Worm (Caenorhabditis elegans) whole organism, midembryonic: ENCODE results near the gene rbm-28.

ENCODE experiments used
- T22C8.4 ChIP-seq: fragments of 200-800 bp; sonication (Bioruptor generic); IDR thresholded peaks from 2 replicates; pipeline ENCODE4 v1.3.6; 2022; ENCODE audit warnings: missing genetic modification characterization, missing compliant biosample characterization
- cog-1 ChIP-seq: sonication (generic microtip); optimal IDR thresholded peaks from 2 replicates; lab custom pipeline; 2016; ENCODE audit warnings: missing genetic modification characterization, missing compliant biosample characterization
- flt-1 ChIP-seq: fragments of 200-800 bp; sonication (Bioruptor generic); IDR thresholded peaks from 2 replicates; pipeline ENCODE4 v1.3.6; 2022; ENCODE audit warnings: missing genetic modification characterization, missing compliant biosample characterization
- klf-2 ChIP-seq: fragments of 200-800 bp; sonication (Bioruptor generic); conservative IDR thresholded peaks from 2 replicates; pipeline ENCODE4 v1.3.6; 2022; ENCODE audit warnings: missing genetic modification reagents, missing genetic modification characterization, missing compliant biosample characterization
- med-1 ChIP-seq: sonication (generic microtip); optimal IDR thresholded peaks from 2 replicates; lab custom pipeline; 2017; ENCODE audit warnings: missing genetic modification characterization, mild to moderate bottlenecking, missing compliant biosample characterization, antibody characterized with exemption, missing genetic modification reagents; ENCODE audit not compliant: insufficient read depth
- ref-1 ChIP-seq: fragments of 200-800 bp; sonication (Bioruptor generic); conservative IDR thresholded peaks from 2 replicates; pipeline ENCODE4 v1.3.6; 2022; ENCODE audit warnings: missing genetic modification reagents, missing genetic modification characterization, missing compliant biosample characterization
- tab-1 ChIP-seq: fragments of 200-800 bp; sonication (Bioruptor generic); IDR thresholded peaks from 2 replicates; pipeline ENCODE4 v1.3.6; 2022; ENCODE audit warnings: missing genetic modification characterization, missing compliant biosample characterization
- ztf-23 ChIP-seq: fragments of 200-800 bp; sonication (Bioruptor generic); IDR thresholded peaks from 2 replicates; pipeline ENCODE4 v1.3.6; 2022; ENCODE audit warnings: missing genetic modification reagents, missing genetic modification characterization, missing compliant biosample characterization
- ztf-29 ChIP-seq: fragments of 200-800 bp; sonication (Bioruptor generic); IDR thresholded peaks from 2 replicates; pipeline ENCODE4 v1.3.6; 2022; ENCODE audit warnings: missing genetic modification reagents, missing genetic modification characterization, missing compliant biosample characterization

The rbm-28 gene

DNA sequence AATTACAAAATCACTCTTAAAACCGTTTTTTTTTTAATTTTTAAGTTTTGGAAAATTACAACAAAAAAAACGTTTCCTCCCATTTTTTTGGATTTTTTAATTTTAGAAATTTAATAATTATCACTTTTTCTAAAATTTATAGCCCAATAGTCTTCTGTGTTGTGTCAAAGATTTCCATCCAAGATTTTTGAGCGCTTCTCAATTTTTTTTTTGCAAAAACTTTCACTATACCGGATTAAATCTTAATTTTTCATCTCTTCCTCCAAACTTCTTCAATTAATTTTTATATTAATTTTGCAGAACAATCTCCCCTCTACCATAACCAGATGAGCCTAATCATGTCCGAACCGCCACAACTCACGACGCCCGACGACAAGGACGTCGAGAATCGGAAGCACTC is 45.1 kb downstream of the rbm-28 start, which contains the start of gene cog-1:
Gene cog-1 (plus strand): TSS at position 301 of the 400 bp plus-strand sequence.
- TF ChIP-seq cog-1 (tag; lab: Kevin White, UChicago) = no peak
- TF ChIP-seq T22C8.4 (GFP tag; lab: Robert Waterston, UW) = no peak
- no peak for TF ChIP-seq tab-1 (GFP tag; lab: Robert Waterston, UW)
- TF ChIP-seq ref-1 (GFP tag; lab: Robert Waterston, UW) = no peak

DNA sequence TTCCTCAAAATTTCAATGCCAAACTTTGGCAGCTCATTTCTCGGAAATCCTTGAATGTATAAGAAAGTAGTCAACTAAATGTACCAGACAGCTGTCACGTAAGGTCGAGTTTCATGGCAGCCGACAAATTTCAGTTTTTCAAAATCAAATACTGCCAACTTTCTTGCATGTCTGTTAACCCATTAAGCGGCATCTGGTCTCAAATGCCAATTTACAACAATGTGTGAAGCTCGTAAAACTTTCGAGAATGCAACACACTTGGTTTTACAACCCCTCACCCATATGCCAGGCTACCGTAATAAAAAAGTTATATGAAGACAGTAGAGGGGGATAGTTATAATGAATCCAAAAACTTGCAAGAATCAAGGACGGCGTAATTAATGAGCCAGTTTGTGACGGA is 46.6 kb downstream of the rbm-28 start:
- TF ChIP-seq ztf-23 (GFP tag; lab: Robert Waterston, UW) (no peak), med-1 (GFP tag; lab: Kevin White, UChicago) (no peak), cog-1 (tag; lab: Kevin White, UChicago) (no peak), ref-1 (GFP tag; lab: Robert Waterston, UW) (no peak), tab-1 (GFP tag; lab: Robert Waterston, UW) (no peak)

DNA sequence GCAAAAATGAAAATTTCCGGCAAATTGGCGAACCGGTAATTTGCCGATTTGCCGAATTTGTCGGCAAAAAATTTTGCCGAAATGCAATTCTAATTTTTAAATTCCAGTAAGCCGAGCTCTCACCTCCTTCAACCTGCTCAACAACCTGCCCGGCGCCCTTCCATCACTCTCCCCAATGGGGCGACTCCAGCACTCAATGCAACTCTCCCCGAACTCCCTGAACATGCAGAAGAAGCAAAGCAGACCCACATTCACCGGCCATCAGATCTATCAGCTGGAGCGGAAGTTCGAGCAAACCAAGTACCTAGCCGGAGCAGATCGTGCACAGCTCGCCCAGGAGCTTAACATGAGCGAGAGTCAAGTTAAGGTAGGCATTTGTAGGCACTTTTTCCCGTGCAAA is 47.6 kb downstream of the rbm-28 start:
- TF ChIP-seq klf-2 (GFP tag; lab: Robert Waterston, UW) (no peak), ztf-23 (GFP tag; lab: Robert Waterston, UW) (no peak), flt-1 (GFP tag; lab: Robert Waterston, UW) (no peak), ref-1 (GFP tag; lab: Robert Waterston, UW) (no peak), T22C8.4 (GFP tag; lab: Robert Waterston, UW) (no peak), med-1 (GFP tag; lab: Kevin White, UChicago) (no peak), cog-1 (tag; lab: Kevin White, UChicago) (no peak), tab-1 (GFP tag; lab: Robert Waterston, UW) (no peak), ztf-29 (GFP tag; lab: Robert Waterston, UW) (no peak)

DNA sequence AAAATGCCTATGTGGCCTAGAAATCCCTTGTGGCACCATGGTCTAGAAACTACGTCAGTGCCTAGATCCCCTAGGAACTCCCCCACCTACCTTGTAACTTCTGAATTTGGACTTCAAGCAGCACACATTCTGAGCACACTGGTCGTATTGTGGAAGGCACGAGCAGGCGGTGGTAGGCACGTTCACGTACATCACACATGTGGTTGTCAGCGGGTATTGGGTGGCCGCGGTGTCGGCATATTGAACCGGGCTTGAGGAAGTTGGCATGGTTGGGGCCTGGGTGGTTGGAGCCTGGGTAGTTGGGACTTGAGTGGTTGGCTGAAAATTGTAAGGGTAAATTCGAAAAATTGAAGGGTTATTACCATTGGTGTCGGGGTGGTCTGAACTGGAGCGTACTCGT is 50.7 kb downstream of the rbm-28 start:
- TF ChIP-seq ztf-23 (GFP tag; lab: Robert Waterston, UW) = no peak
- no peak for TF ChIP-seq klf-2 (GFP tag; lab: Robert Waterston, UW)
- no peak for TF ChIP-seq ref-1 (GFP tag; lab: Robert Waterston, UW)
- no peak for TF ChIP-seq tab-1 (GFP tag; lab: Robert Waterston, UW)
- TF ChIP-seq T22C8.4 (GFP tag; lab: Robert Waterston, UW) = no peak
- no peak for TF ChIP-seq med-1 (GFP tag; lab: Kevin White, UChicago)
- no peak for TF ChIP-seq flt-1 (GFP tag; lab: Robert Waterston, UW)
- TF ChIP-seq ztf-29 (GFP tag; lab: Robert Waterston, UW) = no peak
- TF ChIP-seq cog-1 (tag; lab: Kevin White, UChicago) = no peak

DNA sequence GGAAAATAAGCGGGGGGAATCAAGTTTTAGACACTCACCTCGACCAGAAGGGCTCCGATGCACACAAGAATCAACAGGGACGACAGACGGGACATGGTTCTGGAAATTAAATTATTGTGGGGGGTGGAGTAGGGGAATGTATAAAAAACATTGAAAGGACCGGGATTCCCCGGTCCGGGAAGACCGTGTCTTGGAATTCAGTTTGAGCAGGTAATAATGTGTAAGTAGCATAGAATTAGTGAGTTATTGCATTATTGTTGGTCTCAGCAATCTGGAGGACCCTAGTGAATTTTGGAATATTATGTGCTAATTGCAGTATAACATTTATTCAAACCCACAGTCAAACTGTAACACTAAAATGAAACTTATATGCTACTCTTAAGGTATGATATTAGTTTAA is 53.2 kb downstream of the rbm-28 start, which contains the start of gene R03C1.1:
Gene R03C1.1 (minus strand): TSS at position 101 of the 400 bp plus-strand sequence.
- TF ChIP-seq ref-1 (GFP tag; lab: Robert Waterston, UW) = no peak
- no peak for TF ChIP-seq cog-1 (tag; lab: Kevin White, UChicago)
- TF ChIP-seq ztf-23 (GFP tag; lab: Robert Waterston, UW) = no peak
- no peak for TF ChIP-seq flt-1 (GFP tag; lab: Robert Waterston, UW)
- no peak for TF ChIP-seq ztf-29 (GFP tag; lab: Robert Waterston, UW)
- TF ChIP-seq klf-2 (GFP tag; lab: Robert Waterston, UW) = no peak
- no peak for TF ChIP-seq T22C8.4 (GFP tag; lab: Robert Waterston, UW)
